Worm (Caenorhabditis elegans) whole organism, L1 larva: ENCODE results near the gene srbc-79.

ENCODE experiments used
- F16B12.6 ChIP-seq: fragments of 150-350 bp; optimal IDR thresholded peaks from 2 replicates; lab custom pipeline; 2014; ENCODE audit warnings: missing biosample characterization, missing genetic modification characterization
- aha-1 ChIP-seq: fragments of 150-350 bp; optimal IDR thresholded peaks from 2 replicates; lab custom pipeline; 2014; ENCODE audit warnings: missing biosample characterization, missing genetic modification characterization
- alr-1 ChIP-seq: fragments of 200-800 bp; sonication (Bioruptor generic); optimal IDR thresholded peaks from 2 replicates; lab custom pipeline; 2018; ENCODE audit warnings: borderline replicate concordance, mild to moderate bottlenecking, missing genetic modification characterization, missing compliant biosample characterization
- aly-2 ChIP-seq: fragments of 150-350 bp; optimal IDR thresholded peaks from 2 replicates; lab custom pipeline; 2014; ENCODE audit warnings: missing biosample characterization, missing genetic modification characterization
- ama-1 ChIP-seq: fragments of 150-350 bp; optimal IDR thresholded peaks from 2 replicates; lab custom pipeline; 2014
- blmp-1 ChIP-seq: fragments of 150-350 bp; optimal IDR thresholded peaks from 2 replicates; lab custom pipeline; 2014; ENCODE audit warnings: missing biosample characterization, missing genetic modification characterization
- ceh-8 ChIP-seq: fragments of 200-800 bp; sonication (Bioruptor generic); optimal IDR thresholded peaks from 2 replicates; lab custom pipeline; 2018; ENCODE audit warnings: mild to moderate bottlenecking, missing genetic modification characterization, moderate library complexity, missing compliant biosample characterization
- ceh-82 ChIP-seq, 3 experiments: fragments of 150-350 bp in 1 of 3; sonication (generic microtip) in 2 of 3; optimal IDR thresholded peaks; 2 replicates each; lab custom pipeline; 2014 to 2017; ENCODE audit warnings: missing biosample characterization in 3 of 3, missing genetic modification characterization in 3 of 3
- ceh-88 ChIP-seq: fragments of 200-800 bp; sonication (Bioruptor generic); IDR thresholded peaks from 2 replicates; pipeline ENCODE4 v1.3.6; 2022; ENCODE audit warnings: missing genetic modification characterization, missing compliant biosample characterization
- ceh-90 ChIP-seq: sonication (generic microtip); optimal IDR thresholded peaks from 2 replicates; lab custom pipeline; 2016; ENCODE audit warnings: missing genetic modification characterization, missing compliant biosample characterization
- dpl-1 ChIP-seq, 3 experiments: fragments of 150-350 bp in 2 of 3; sonication (generic microtip) in 1 of 3; optimal IDR thresholded peaks; 2 replicates each; lab custom pipeline; 2014 to 2017; ENCODE audit warnings: missing biosample characterization in 3 of 3, missing genetic modification characterization in 3 of 3, missing genetic modification reagents in 3 of 3
- efl-1 ChIP-seq, 4 experiments: fragments of 150-350 bp; optimal IDR thresholded peaks in 3 of 4; peaks in 1 of 4; 1 replicate in 1 of 4; 2 replicates in 3 of 4; lab custom pipeline; 2014; ENCODE audit warnings: missing biosample characterization in 2 of 4, missing genetic modification characterization in 2 of 4, missing genetic modification reagents in 2 of 4
- egl-13 ChIP-seq: sonication (generic microtip); optimal IDR thresholded peaks from 2 replicates; lab custom pipeline; 2016; ENCODE audit warnings: missing genotype, missing genetic modification reagents, missing genetic modification characterization, missing compliant biosample characterization
- fkh-10 ChIP-seq: sonication (generic microtip); optimal IDR thresholded peaks from 2 replicates; lab custom pipeline; 2017; ENCODE audit warnings: missing biosample characterization, missing genetic modification reagents, missing genetic modification characterization
- fkh-4 ChIP-seq: sonication (generic microtip); optimal IDR thresholded peaks from 2 replicates; lab custom pipeline; 2016; ENCODE audit warnings: missing compliant biosample characterization, missing genetic modification characterization, borderline replicate concordance
- fos-1 ChIP-seq: fragments of 150-350 bp; optimal IDR thresholded peaks from 2 replicates; lab custom pipeline; 2014; ENCODE audit warnings: missing biosample characterization, missing genetic modification characterization
- grh-1 ChIP-seq: fragments of 200-800 bp; sonication (Bioruptor generic); IDR thresholded peaks from 2 replicates; pipeline ENCODE4 v1.3.6; 2022; ENCODE audit warnings: missing genetic modification reagents, missing genetic modification characterization, missing compliant biosample characterization
- hlh-4 ChIP-seq: sonication (generic microtip); optimal IDR thresholded peaks from 2 replicates; lab custom pipeline; 2016; ENCODE audit warnings: mild to moderate bottlenecking, missing genetic modification characterization, missing compliant biosample characterization
- hpl-2 ChIP-seq: fragments of 150-350 bp; optimal IDR thresholded peaks from 2 replicates; lab custom pipeline; 2014; ENCODE audit warnings: missing biosample characterization, missing genetic modification reagents, missing genetic modification characterization
- irx-1 ChIP-seq: sonication (generic microtip); optimal IDR thresholded peaks from 2 replicates; lab custom pipeline; 2016; ENCODE audit warnings: missing genetic modification characterization, missing compliant biosample characterization
- isw-1 ChIP-seq: fragments of 200-800 bp; sonication (Bioruptor generic); IDR thresholded peaks from 2 replicates; pipeline ENCODE4 v1.3.6; 2022; ENCODE audit warnings: missing genetic modification characterization, missing compliant biosample characterization
- lin-13 ChIP-seq: fragments of 150-350 bp; optimal IDR thresholded peaks from 2 replicates; lab custom pipeline; 2014; ENCODE audit warnings: missing biosample characterization, missing genetic modification reagents, missing genetic modification characterization
- lin-14 ChIP-seq: fragments of 200-800 bp; sonication (Bioruptor generic); optimal IDR thresholded peaks from 2 replicates; lab custom pipeline; 2018; ENCODE audit warnings: mild to moderate bottlenecking, missing genetic modification characterization, moderate library complexity, missing compliant biosample characterization
- lin-15B ChIP-seq: fragments of 150-350 bp; sonication (generic microtip); optimal IDR thresholded peaks from 3 replicates; lab custom pipeline; 2014; ENCODE audit warnings: missing biosample characterization, missing genetic modification characterization
- lin-39 ChIP-seq: fragments of 150-350 bp; optimal IDR thresholded peaks from 2 replicates; lab custom pipeline; 2014; ENCODE audit warnings: missing biosample characterization, missing genetic modification reagents, missing genetic modification characterization
- lir-3 ChIP-seq: sonication (generic microtip); optimal IDR thresholded peaks from 2 replicates; lab custom pipeline; 2016; ENCODE audit warnings: mild to moderate bottlenecking, missing genetic modification characterization, moderate library complexity, missing compliant biosample characterization; ENCODE audit not compliant: poor library complexity
- lsy-2 ChIP-seq, 2 experiments: fragments of 150-350 bp; optimal IDR thresholded peaks; 2 replicates each; lab custom pipeline; 2014; ENCODE audit warnings: missing biosample characterization in 2 of 2, missing genetic modification characterization in 2 of 2
- mdl-1 ChIP-seq, 2 experiments: fragments of 150-350 bp; optimal IDR thresholded peaks; 2 replicates each; lab custom pipeline; 2014 to 2017; ENCODE audit warnings: missing biosample characterization in 2 of 2, missing genetic modification characterization in 2 of 2, inconsistent platforms in 1 of 2
- nhr-12 ChIP-seq: sonication (generic microtip); optimal IDR thresholded peaks from 2 replicates; lab custom pipeline; 2017; ENCODE audit warnings: missing biosample characterization, missing genetic modification characterization
- nhr-19 ChIP-seq: fragments of 200-800 bp; sonication (Bioruptor generic); conservative IDR thresholded peaks from 2 replicates; pipeline ENCODE4 v1.3.6; 2022; ENCODE audit warnings: missing genetic modification characterization, missing compliant biosample characterization
- nhr-20 ChIP-seq: sonication (generic microtip); optimal IDR thresholded peaks from 2 replicates; lab custom pipeline; 2016; ENCODE audit warnings: mild to moderate bottlenecking, missing genetic modification characterization, missing compliant biosample characterization
- nhr-237 ChIP-seq: fragments of 150-350 bp; optimal IDR thresholded peaks from 2 replicates; lab custom pipeline; 2014; ENCODE audit warnings: missing biosample characterization, missing genetic modification characterization
- nhr-28 ChIP-seq: fragments of 150-350 bp; optimal IDR thresholded peaks from 2 replicates; lab custom pipeline; 2014; ENCODE audit warnings: missing biosample characterization, missing genetic modification characterization
- nhr-47 ChIP-seq: sonication (generic microtip); optimal IDR thresholded peaks from 2 replicates; lab custom pipeline; 2016; ENCODE audit warnings: mild to moderate bottlenecking, missing genetic modification characterization, moderate library complexity, missing compliant biosample characterization
- nhr-77 ChIP-seq: fragments of 150-350 bp; optimal IDR thresholded peaks from 2 replicates; lab custom pipeline; 2014; ENCODE audit warnings: missing biosample characterization, missing genetic modification characterization
- nhr-84 ChIP-seq: sonication (generic microtip); optimal IDR thresholded peaks from 2 replicates; lab custom pipeline; 2017; ENCODE audit warnings: missing biosample characterization, missing genetic modification characterization
- nhr-85 ChIP-seq: sonication (generic microtip); peaks from one replicate; lab custom pipeline; 2016; ENCODE audit warnings: missing genetic modification characterization, inconsistent platforms, missing compliant biosample characterization
- nhr-90 ChIP-seq: sonication (generic microtip); optimal IDR thresholded peaks from 2 replicates; lab custom pipeline; 2016; ENCODE audit warnings: mild to moderate bottlenecking, missing genetic modification characterization, missing compliant biosample characterization; ENCODE audit not compliant: poor library complexity
- pag-3 ChIP-seq: sonication (generic microtip); optimal IDR thresholded peaks from 2 replicates; lab custom pipeline; 2017; ENCODE audit warnings: missing genetic modification characterization, mild to moderate bottlenecking, missing compliant biosample characterization, antibody characterized with exemption, borderline replicate concordance; ENCODE audit not compliant: insufficient read depth
- skn-1 ChIP-seq: fragments of 150-350 bp; optimal IDR thresholded peaks from 2 replicates; lab custom pipeline; 2014; ENCODE audit warnings: missing biosample characterization, missing genetic modification characterization
- sup-37 ChIP-seq: fragments of 200-800 bp; sonication (Bioruptor generic); optimal IDR thresholded peaks from 2 replicates; lab custom pipeline; 2018; ENCODE audit warnings: mild to moderate bottlenecking, missing genetic modification characterization, missing compliant biosample characterization
- swsn-7 ChIP-seq: sonication (generic microtip); optimal IDR thresholded peaks from 2 replicates; lab custom pipeline; 2016; ENCODE audit warnings: missing genetic modification characterization, missing compliant biosample characterization
- tbx-2 ChIP-seq: sonication (generic microtip); optimal IDR thresholded peaks from 2 replicates; lab custom pipeline; 2016; ENCODE audit warnings: missing genetic modification characterization, missing compliant biosample characterization
- tlp-1 ChIP-seq: fragments of 150-350 bp; optimal IDR thresholded peaks from 2 replicates; lab custom pipeline; 2014; ENCODE audit warnings: missing biosample characterization, missing genetic modification characterization
- unc-30 ChIP-seq: sonication (generic microtip); optimal IDR thresholded peaks from 2 replicates; lab custom pipeline; 2017; ENCODE audit warnings: missing biosample characterization, missing genetic modification characterization
- unc-86 ChIP-seq: sonication (generic microtip); optimal IDR thresholded peaks from 2 replicates; lab custom pipeline; 2016; ENCODE audit warnings: missing genetic modification characterization, missing compliant biosample characterization
- xbp-1 ChIP-seq: sonication (generic microtip); optimal IDR thresholded peaks from 2 replicates; lab custom pipeline; 2016; ENCODE audit warnings: missing genetic modification characterization, missing compliant biosample characterization
- zag-1 ChIP-seq: fragments of 150-350 bp; optimal IDR thresholded peaks from 2 replicates; lab custom pipeline; 2014; ENCODE audit warnings: missing biosample characterization, missing genetic modification characterization
- zip-4 ChIP-seq: fragments of 200-800 bp; sonication (Bioruptor generic); optimal IDR thresholded peaks from 2 replicates; lab custom pipeline; 2018; ENCODE audit warnings: mild to moderate bottlenecking, missing genetic modification characterization, moderate library complexity, missing compliant biosample characterization

srbc-79 gene

DNA sequence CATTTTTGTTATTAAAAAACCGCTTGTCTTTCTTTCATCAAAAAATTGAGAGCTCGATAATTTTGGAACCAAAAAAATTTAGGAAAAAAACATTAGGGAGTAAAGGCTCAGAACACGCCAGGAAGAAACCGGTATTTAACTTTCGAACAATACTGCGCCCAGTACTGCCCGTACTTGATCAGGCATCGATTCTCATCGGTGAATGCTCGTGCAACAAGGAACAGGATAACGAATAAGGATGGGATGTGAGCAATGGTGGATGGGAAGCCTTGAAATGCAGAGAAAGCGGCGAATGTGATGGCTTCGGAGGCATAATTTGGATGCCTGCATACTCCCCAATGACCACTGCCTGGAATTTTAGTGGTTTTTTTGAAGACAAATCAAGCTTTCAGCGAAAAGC lies 11.5 kb downstream of the srbc-79 start:
- TF ChIP-seq aha-1 (tag; lab: Kevin White, UChicago) (no peak), hlh-4 (tag; lab: Kevin White, UChicago) (no peak), nhr-20 (tag; lab: Kevin White, UChicago) (no peak), nhr-47 (tag; lab: Kevin White, UChicago) (no peak)

DNA sequence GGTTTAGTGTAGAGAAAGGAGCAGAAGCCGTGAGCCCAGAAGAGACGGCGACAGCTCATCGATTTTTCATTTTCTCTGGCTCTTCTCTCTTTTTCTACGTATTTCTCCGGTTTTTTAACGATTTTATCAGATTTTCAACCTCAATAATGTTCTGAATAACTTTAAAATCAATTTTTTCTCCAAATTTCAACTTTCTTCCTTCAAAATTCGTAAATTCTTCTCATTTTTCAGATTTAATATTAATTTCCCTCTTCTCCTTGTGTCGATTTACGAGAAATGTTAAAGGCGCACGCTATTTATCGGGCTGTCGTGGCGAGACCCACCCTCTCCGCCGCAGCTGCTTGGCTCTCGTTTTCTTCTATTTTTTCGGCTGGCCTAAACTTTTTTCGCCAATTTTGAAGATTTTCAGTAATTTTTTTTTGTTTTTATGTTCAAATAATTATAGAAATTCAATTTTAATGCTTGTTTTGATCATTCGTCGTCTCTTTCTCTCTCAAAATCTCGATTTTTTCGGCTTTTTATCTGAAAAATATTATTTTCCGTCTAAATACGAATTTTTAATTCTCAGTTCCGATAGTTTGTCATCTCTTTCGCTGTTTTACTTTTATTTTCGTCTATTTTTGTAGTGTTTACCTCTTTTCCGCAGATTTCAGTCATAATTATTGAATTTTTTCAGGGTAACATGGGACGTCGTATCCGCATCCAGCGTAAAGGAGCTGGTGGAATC lies 13.1 kb downstream of the srbc-79 start, which contains the start of the genes calf-1 and rpl-2:
TSS of gene calf-1 (minus strand) at position 77 of the 727 bp plus-strand sequence.
TSS of gene rpl-2 (plus strand) at position 677 of the 727 bp plus-strand sequence.
- TF ChIP-seq fkh-10 (no peak), nhr-85 (peak; percentile 80), isw-1 (peak; percentile 51), nhr-12 (no peak), nhr-84 (tag; lab: Kevin White, UChicago) (no peak), fkh-4 (tag; lab: Kevin White, UChicago) (no peak), aha-1 (tag; lab: Kevin White, UChicago) (no peak), alr-1 (no peak), nhr-237 (tag; lab: Kevin White, UChicago) (peak; percentile 9), efl-1 (optimal IDR thresholded peaks at IDR 0.05; lab: Kevin White, UChicago) (peak; percentile 69 to 70), efl-1 (GFP tag; optimal IDR thresholded peaks at IDR 0.05 in 1 of 2; lab: Kevin White, UChicago) (peak; percentile 63 to 94), pag-3 (no peak), nhr-28 (tag; lab: Kevin White, UChicago) (no peak), nhr-47 (tag; lab: Kevin White, UChicago) (peak; percentile 69), lin-39 (tag; lab: Kevin White, UChicago) (no peak), nhr-77 (tag; lab: Kevin White, UChicago) (peak; percentile 14), F16B12.6 (tag; lab: Kevin White, UChicago) (peak; percentile 57), sup-37 (GFP tag; lab: Kevin White, UChicago) (no peak), tbx-2 (tag; lab: Kevin White, UChicago) (peak; percentile 68), lsy-2 (tag; optimal IDR thresholded peaks at IDR 0.05; lab: Kevin White, UChicago) (peak; percentile 33 to 86), ceh-8 (GFP tag; lab: Kevin White, UChicago) (no peak), irx-1 (tag; lab: Kevin White, UChicago) (no peak), lir-3 (tag; lab: Kevin White, UChicago) (no peak), ceh-88 (no peak), zip-4 (GFP tag; lab: Kevin White, UChicago) (no peak), tlp-1 (no peak), ama-1 (lab: Kevin White, UChicago) (no peak), mdl-1 (tag; optimal IDR thresholded peaks at IDR 0.05; lab: Kevin White, UChicago) (no peak), unc-30 (no peak), zag-1 (tag; lab: Kevin White, UChicago) (no peak), lin-14 (GFP tag; lab: Kevin White, UChicago) (no peak), egl-13 (tag; lab: Kevin White, UChicago) (no peak), hpl-2 (GFP tag; lab: Kevin White, UChicago) (no peak), ceh-82 (tag; optimal IDR thresholded peaks at IDR 0.05; lab: Kevin White, UChicago) (peak; percentile 24 to 61 (median 59)), lin-15B (tag; lab: Kevin White, UChicago) (no peak), ceh-90 (tag; lab: Kevin White, UChicago) (no peak), blmp-1 (tag; lab: Kevin White, UChicago) (peak; percentile 60), nhr-19 (GFP tag; lab: Robert Waterston, UW) (peak; percentile 43), grh-1 (GFP tag; lab: Robert Waterston, UW) (no peak), swsn-7 (peak; percentile 53), dpl-1 (GFP tag; optimal IDR thresholded peaks at IDR 0.05; lab: Kevin White, UChicago) (peak; percentile 55 to 67 (median 63)), fos-1 (tag; lab: Kevin White, UChicago) (no peak), nhr-20 (tag; lab: Kevin White, UChicago) (peak; percentile 51), unc-86 (tag; lab: Kevin White, UChicago) (no peak), xbp-1 (tag; lab: Kevin White, UChicago) (peak; percentile 59), aly-2 (tag; lab: Kevin White, UChicago) (no peak), nhr-90 (tag; lab: Kevin White, UChicago) (no peak), skn-1 (peak; percentile 65), lin-13 (GFP tag; lab: Kevin White, UChicago) (peak; percentile 28)
